Worm (Caenorhabditis elegans) whole organism, early embryonic: ENCODE results near the gene Y97E10B.1.

Experiments used
- B0310.2 ChIP-seq: sonication (generic microtip); optimal IDR thresholded peaks from 2 replicates; lab custom pipeline; 2016; ENCODE audit warnings: mild to moderate bottlenecking, missing genetic modification characterization, missing compliant biosample characterization
- aly-1 ChIP-seq: sonication (generic microtip); optimal IDR thresholded peaks from 2 replicates; lab custom pipeline; 2016; ENCODE audit warnings: missing genetic modification characterization, missing compliant biosample characterization
- ama-1 ChIP-seq: fragments of 150-350 bp; optimal IDR thresholded peaks from 2 replicates; lab custom pipeline; 2014
- ceh-13 ChIP-seq: fragments of 200-800 bp; sonication (Bioruptor generic); optimal IDR thresholded peaks from 2 replicates; lab custom pipeline; 2018; ENCODE audit warnings: mild to moderate bottlenecking, missing genetic modification characterization, missing compliant biosample characterization
- ets-7 ChIP-seq: sonication (generic microtip); optimal IDR thresholded peaks from 2 replicates; lab custom pipeline; 2016; ENCODE audit warnings: missing genotype, missing genetic modification characterization, missing compliant biosample characterization
- flt-1 ChIP-seq: fragments of 200-800 bp; sonication (Bioruptor generic); IDR thresholded peaks from 2 replicates; pipeline ENCODE4 v1.3.6; 2022; ENCODE audit warnings: missing genetic modification characterization, missing compliant biosample characterization
- hmbx-1 ChIP-seq: sonication (generic microtip); optimal IDR thresholded peaks from 2 replicates; lab custom pipeline; 2016; ENCODE audit warnings: mild to moderate bottlenecking, missing genetic modification characterization, missing compliant biosample characterization
- hnd-1 ChIP-seq: sonication (generic microtip); optimal IDR thresholded peaks from 2 replicates; lab custom pipeline; 2016; ENCODE audit warnings: missing genetic modification characterization, missing compliant biosample characterization
- pes-1 ChIP-seq: fragments of 200-800 bp; sonication (Bioruptor generic); IDR thresholded peaks from 2 replicates; pipeline ENCODE4 v1.3.6; 2022; ENCODE audit warnings: missing genetic modification reagents, missing genetic modification characterization, missing compliant biosample characterization
- scrt-1 ChIP-seq: fragments of 200-800 bp; sonication (Bioruptor generic); IDR thresholded peaks from 2 replicates; pipeline ENCODE4 v1.3.6; 2022; ENCODE audit warnings: missing genetic modification characterization, missing compliant biosample characterization
- sea-1 ChIP-seq: fragments of 200-800 bp; sonication (Bioruptor generic); conservative IDR thresholded peaks from 2 replicates; pipeline ENCODE4 v1.3.6; 2022; ENCODE audit warnings: missing genetic modification characterization, missing compliant biosample characterization
- tbx-11 ChIP-seq: fragments of 200-800 bp; sonication (Bioruptor generic); IDR thresholded peaks from 2 replicates; pipeline ENCODE4 v1.3.6; 2022; ENCODE audit warnings: missing genetic modification characterization, missing compliant biosample characterization
- tra-4 ChIP-seq: sonication (generic microtip); optimal IDR thresholded peaks from 2 replicates; lab custom pipeline; 2017; ENCODE audit warnings: missing genetic modification characterization, missing compliant biosample characterization

- TF ChIP-seq ama-1: no peak
- no peak for TF ChIP-seq pes-1 (GFP tag; lab: Robert Waterston, UW)
- no peak for TF ChIP-seq tra-4 (tag; lab: Kevin White, UChicago)
- no peak for TF ChIP-seq ceh-13 (GFP tag; lab: Kevin White, UChicago)
- TF ChIP-seq B0310.2 (tag; lab: Kevin White, UChicago): no peak
- TF ChIP-seq flt-1 (GFP tag; lab: Robert Waterston, UW): no peak
- no peak for TF ChIP-seq hnd-1 (tag; lab: Kevin White, UChicago)
- no peak for TF ChIP-seq hmbx-1 (tag; lab: Kevin White, UChicago)
- TF ChIP-seq tbx-11 (GFP tag; lab: Robert Waterston, UW): no peak
- TF ChIP-seq ets-7 (tag; lab: Kevin White, UChicago): no peak
- no peak for TF ChIP-seq aly-1 (tag; lab: Kevin White, UChicago)
- no peak for TF ChIP-seq scrt-1
- TF ChIP-seq sea-1 (GFP tag; lab: Robert Waterston, UW): no peak
Measured at ce11 chrV:7994570-7994969, 50.9 kb downstream of the Y97E10B.1 start, which contains the start of gene ceh-76.
